Worm (Caenorhabditis elegans) whole organism, L1 larva: ENCODE results near the gene mam-5.

Source experiments
- C16A3.4 ChIP-seq: fragments of 150-350 bp; optimal IDR thresholded peaks from 2 replicates; lab custom pipeline; 2014; ENCODE audit warnings: missing biosample characterization, missing genetic modification characterization
- C34B4.2 ChIP-seq: sonication (generic microtip); optimal IDR thresholded peaks from 2 replicates; lab custom pipeline; 2017; ENCODE audit warnings: mild to moderate bottlenecking, missing genetic modification characterization, missing compliant biosample characterization
- Y116A8C.19 ChIP-seq: sonication (generic microtip); optimal IDR thresholded peaks from 2 replicates; lab custom pipeline; 2016; ENCODE audit warnings: missing compliant biosample characterization, missing genetic modification characterization, borderline replicate concordance
- alr-1 ChIP-seq: fragments of 200-800 bp; sonication (Bioruptor generic); optimal IDR thresholded peaks from 2 replicates; lab custom pipeline; 2018; ENCODE audit warnings: borderline replicate concordance, mild to moderate bottlenecking, missing genetic modification characterization, missing compliant biosample characterization
- blmp-1 ChIP-seq: fragments of 150-350 bp; optimal IDR thresholded peaks from 2 replicates; lab custom pipeline; 2014; ENCODE audit warnings: missing biosample characterization, missing genetic modification characterization
- ceh-8 ChIP-seq: fragments of 200-800 bp; sonication (Bioruptor generic); optimal IDR thresholded peaks from 2 replicates; lab custom pipeline; 2018; ENCODE audit warnings: mild to moderate bottlenecking, missing genetic modification characterization, moderate library complexity, missing compliant biosample characterization
- ceh-82 ChIP-seq, 3 experiments: fragments of 150-350 bp in 1 of 3; sonication (generic microtip) in 2 of 3; optimal IDR thresholded peaks; 2 replicates each; lab custom pipeline; 2014 to 2017; ENCODE audit warnings: missing biosample characterization in 3 of 3, missing genetic modification characterization in 3 of 3
- ces-1 ChIP-seq: fragments of 150-350 bp; optimal IDR thresholded peaks from 2 replicates; lab custom pipeline; 2014; ENCODE audit warnings: missing biosample characterization, missing genetic modification reagents, missing genetic modification characterization
- dpl-1 ChIP-seq, 3 experiments: fragments of 150-350 bp in 2 of 3; sonication (generic microtip) in 1 of 3; optimal IDR thresholded peaks; 2 replicates each; lab custom pipeline; 2014 to 2017; ENCODE audit warnings: missing biosample characterization in 3 of 3, missing genetic modification characterization in 3 of 3, missing genetic modification reagents in 3 of 3
- dsc-1 ChIP-seq: sonication (generic microtip); optimal IDR thresholded peaks from 2 replicates; lab custom pipeline; 2016; ENCODE audit warnings: mild to moderate bottlenecking, missing genetic modification characterization, missing compliant biosample characterization
- efl-1 ChIP-seq, 4 experiments: fragments of 150-350 bp; optimal IDR thresholded peaks in 3 of 4; peaks in 1 of 4; 1 replicate in 1 of 4; 2 replicates in 3 of 4; lab custom pipeline; 2014; ENCODE audit warnings: missing biosample characterization in 2 of 4, missing genetic modification characterization in 2 of 4, missing genetic modification reagents in 2 of 4
- egl-13 ChIP-seq: sonication (generic microtip); optimal IDR thresholded peaks from 2 replicates; lab custom pipeline; 2016; ENCODE audit warnings: missing genotype, missing genetic modification reagents, missing genetic modification characterization, missing compliant biosample characterization
- elt-2 ChIP-seq: sonication (generic microtip); optimal IDR thresholded peaks from 2 replicates; lab custom pipeline; 2016; ENCODE audit warnings: missing genetic modification characterization, mild to moderate bottlenecking, inconsistent platforms, missing compliant biosample characterization, missing genetic modification reagents
- elt-3 ChIP-seq, 6 experiments: fragments of 150-350 bp in 1 of 6; sonication (generic microtip); optimal IDR thresholded peaks; 2 replicates each; lab custom pipeline; 2017 to 2018; ENCODE audit warnings: missing biosample characterization in 6 of 6, missing genetic modification characterization in 6 of 6, inconsistent platforms in 1 of 6
- fkh-4 ChIP-seq: sonication (generic microtip); optimal IDR thresholded peaks from 2 replicates; lab custom pipeline; 2016; ENCODE audit warnings: missing compliant biosample characterization, missing genetic modification characterization, borderline replicate concordance
- hpl-2 ChIP-seq: fragments of 150-350 bp; optimal IDR thresholded peaks from 2 replicates; lab custom pipeline; 2014; ENCODE audit warnings: missing biosample characterization, missing genetic modification reagents, missing genetic modification characterization
- lin-14 ChIP-seq: fragments of 200-800 bp; sonication (Bioruptor generic); optimal IDR thresholded peaks from 2 replicates; lab custom pipeline; 2018; ENCODE audit warnings: mild to moderate bottlenecking, missing genetic modification characterization, moderate library complexity, missing compliant biosample characterization
- lin-15B ChIP-seq: fragments of 150-350 bp; sonication (generic microtip); optimal IDR thresholded peaks from 3 replicates; lab custom pipeline; 2014; ENCODE audit warnings: missing biosample characterization, missing genetic modification characterization
- lin-35 ChIP-seq, 2 experiments: fragments of 150-350 bp; optimal IDR thresholded peaks; 2 replicates each; lab custom pipeline; 2014; ENCODE audit warnings: missing biosample characterization in 2 of 2, missing genetic modification characterization in 2 of 2, missing genetic modification reagents in 2 of 2
- lin-39 ChIP-seq: fragments of 150-350 bp; optimal IDR thresholded peaks from 2 replicates; lab custom pipeline; 2014; ENCODE audit warnings: missing biosample characterization, missing genetic modification reagents, missing genetic modification characterization
- lsy-2 ChIP-seq, 2 experiments: fragments of 150-350 bp; optimal IDR thresholded peaks; 2 replicates each; lab custom pipeline; 2014; ENCODE audit warnings: missing biosample characterization in 2 of 2, missing genetic modification characterization in 2 of 2
- mdl-1 ChIP-seq, 2 experiments: fragments of 150-350 bp; optimal IDR thresholded peaks; 2 replicates each; lab custom pipeline; 2014 to 2017; ENCODE audit warnings: missing biosample characterization in 2 of 2, missing genetic modification characterization in 2 of 2, inconsistent platforms in 1 of 2
- nhr-12 ChIP-seq: sonication (generic microtip); optimal IDR thresholded peaks from 2 replicates; lab custom pipeline; 2017; ENCODE audit warnings: missing biosample characterization, missing genetic modification characterization
- nhr-19 ChIP-seq: fragments of 200-800 bp; sonication (Bioruptor generic); conservative IDR thresholded peaks from 2 replicates; pipeline ENCODE4 v1.3.6; 2022; ENCODE audit warnings: missing genetic modification characterization, missing compliant biosample characterization
- nhr-20 ChIP-seq: sonication (generic microtip); optimal IDR thresholded peaks from 2 replicates; lab custom pipeline; 2016; ENCODE audit warnings: mild to moderate bottlenecking, missing genetic modification characterization, missing compliant biosample characterization
- nhr-71 ChIP-seq: sonication (generic microtip); optimal IDR thresholded peaks from 2 replicates; lab custom pipeline; 2016; ENCODE audit warnings: mild to moderate bottlenecking, missing genetic modification characterization, moderate library complexity, missing compliant biosample characterization
- nhr-76 ChIP-seq: sonication (generic microtip); optimal IDR thresholded peaks from 2 replicates; lab custom pipeline; 2017; ENCODE audit warnings: missing biosample characterization, missing genetic modification characterization
- nhr-84 ChIP-seq: sonication (generic microtip); optimal IDR thresholded peaks from 2 replicates; lab custom pipeline; 2017; ENCODE audit warnings: missing biosample characterization, missing genetic modification characterization
- nhr-85 ChIP-seq: sonication (generic microtip); peaks from one replicate; lab custom pipeline; 2016; ENCODE audit warnings: missing genetic modification characterization, inconsistent platforms, missing compliant biosample characterization
- nhr-90 ChIP-seq: sonication (generic microtip); optimal IDR thresholded peaks from 2 replicates; lab custom pipeline; 2016; ENCODE audit warnings: mild to moderate bottlenecking, missing genetic modification characterization, missing compliant biosample characterization; ENCODE audit not compliant: poor library complexity
- pag-3 ChIP-seq: sonication (generic microtip); optimal IDR thresholded peaks from 2 replicates; lab custom pipeline; 2017; ENCODE audit warnings: missing genetic modification characterization, mild to moderate bottlenecking, missing compliant biosample characterization, antibody characterized with exemption, borderline replicate concordance; ENCODE audit not compliant: insufficient read depth
- rnt-1 ChIP-seq: sonication (generic microtip); optimal IDR thresholded peaks from 2 replicates; lab custom pipeline; 2016; ENCODE audit warnings: mild to moderate bottlenecking, missing genetic modification characterization, moderate library complexity, missing compliant biosample characterization
- skn-1 ChIP-seq: fragments of 150-350 bp; optimal IDR thresholded peaks from 2 replicates; lab custom pipeline; 2014; ENCODE audit warnings: missing biosample characterization, missing genetic modification characterization
- snpc-4 ChIP-seq: fragments of 150-350 bp; optimal IDR thresholded peaks from 2 replicates; lab custom pipeline; 2014; ENCODE audit warnings: missing biosample characterization, missing genetic modification characterization
- sptf-1 ChIP-seq: fragments of 150-350 bp; optimal IDR thresholded peaks from 2 replicates; lab custom pipeline; 2014; ENCODE audit warnings: missing biosample characterization, missing genetic modification characterization
- swsn-7 ChIP-seq: sonication (generic microtip); optimal IDR thresholded peaks from 2 replicates; lab custom pipeline; 2016; ENCODE audit warnings: missing genetic modification characterization, missing compliant biosample characterization
- tlp-1 ChIP-seq: fragments of 150-350 bp; optimal IDR thresholded peaks from 2 replicates; lab custom pipeline; 2014; ENCODE audit warnings: missing biosample characterization, missing genetic modification characterization
- unc-130 ChIP-seq: fragments of 150-350 bp; optimal IDR thresholded peaks from 2 replicates; lab custom pipeline; 2017; ENCODE audit warnings: missing biosample characterization, missing genetic modification characterization, inconsistent platforms
- unc-98 ChIP-seq: fragments of 200-800 bp; sonication (Bioruptor generic); IDR thresholded peaks from 2 replicates; pipeline ENCODE4 v1.3.6; 2022; ENCODE audit warnings: missing genetic modification characterization, missing compliant biosample characterization
- vab-15 ChIP-seq: sonication (generic microtip); optimal IDR thresholded peaks from 2 replicates; lab custom pipeline; 2017; ENCODE audit warnings: missing genotype, mild to moderate bottlenecking, missing genetic modification characterization, missing compliant biosample characterization
- xbp-1 ChIP-seq: sonication (generic microtip); optimal IDR thresholded peaks from 2 replicates; lab custom pipeline; 2016; ENCODE audit warnings: missing genetic modification characterization, missing compliant biosample characterization
- zip-4 ChIP-seq: fragments of 200-800 bp; sonication (Bioruptor generic); optimal IDR thresholded peaks from 2 replicates; lab custom pipeline; 2018; ENCODE audit warnings: mild to moderate bottlenecking, missing genetic modification characterization, moderate library complexity, missing compliant biosample characterization

The mam-5 gene

ce11 chrV:9926240-9926639 lies 26.3 kb upstream of the mam-5 start, which contains the start of gene C50H2.13:
C50H2.13 (plus strand) TSS chrV:9926540.
- TF ChIP-seq unc-98 (GFP tag; lab: Robert Waterston, UW) (no peak), zip-4 (GFP tag; lab: Kevin White, UChicago) (no peak), pag-3 (tag; lab: Kevin White, UChicago) (no peak), sptf-1 (tag; lab: Kevin White, UChicago) (no peak), lsy-2 (tag; optimal IDR thresholded peaks at IDR 0.05; lab: Kevin White, UChicago) (no peak), rnt-1 (tag; lab: Kevin White, UChicago) (no peak), lin-15B (no peak), tlp-1 (tag; lab: Kevin White, UChicago) (no peak), skn-1 (tag; lab: Kevin White, UChicago) (no peak), egl-13 (no peak), vab-15 (no peak), lin-14 (GFP tag; lab: Kevin White, UChicago) (no peak), nhr-76 (tag; lab: Kevin White, UChicago) (no peak), alr-1 (tag; lab: Kevin White, UChicago) (no peak), C16A3.4 (tag; lab: Kevin White, UChicago) (no peak), nhr-85 (tag; lab: Kevin White, UChicago) (no peak), ceh-8 (GFP tag; lab: Kevin White, UChicago) (no peak), ces-1 (GFP tag; lab: Kevin White, UChicago) (no peak), nhr-84 (tag; lab: Kevin White, UChicago) (no peak)
- TF ChIP-seq, all 84 proteins: peak for 0

- no peak for TF ChIP-seq efl-1 (optimal IDR thresholded peaks at IDR 0.05; lab: Kevin White, UChicago)
- TF ChIP-seq efl-1 (GFP tag; optimal IDR thresholded peaks at IDR 0.05 in 1 of 2; lab: Kevin White, UChicago), result peak in 1 of 2 experiments; percentile 34
- TF ChIP-seq hpl-2, result no peak
Observed at ce11 chrV:9927381-9927780, 25.1 kb upstream of the mam-5 start.

- no peak for TF ChIP-seq dsc-1 (tag; lab: Kevin White, UChicago)
- no peak for TF ChIP-seq C16A3.4 (tag; lab: Kevin White, UChicago)
- no peak for TF ChIP-seq Y116A8C.19
- no peak for TF ChIP-seq nhr-12 (tag; lab: Kevin White, UChicago)
- no peak for TF ChIP-seq nhr-84 (tag; lab: Kevin White, UChicago)
- TF ChIP-seq elt-2, result peak; percentile 73
- TF ChIP-seq lin-35 (GFP tag; optimal IDR thresholded peaks at IDR 0.05; lab: Kevin White, UChicago), result peak in 1 of 2 experiments; percentile 28
- no peak for TF ChIP-seq fkh-4 (tag; lab: Kevin White, UChicago)
Observed at ce11 chrV:9927954-9928353, 24.5 kb upstream of the mam-5 start.

- peak; percentile 50 for TF ChIP-seq nhr-71 (tag; lab: Kevin White, UChicago)
- TF ChIP-seq nhr-90, result peak; percentile 7
- no peak for TF ChIP-seq lin-14 (GFP tag; lab: Kevin White, UChicago)
- TF ChIP-seq nhr-20, result peak; percentile 31
- TF ChIP-seq ceh-82 (tag; optimal IDR thresholded peaks at IDR 0.05; lab: Kevin White, UChicago), result peak in 1 of 3 experiments; percentile 9
- peak; percentile 60 to 85 for TF ChIP-seq efl-1 (optimal IDR thresholded peaks at IDR 0.05; lab: Kevin White, UChicago)
- TF ChIP-seq efl-1 (GFP tag; optimal IDR thresholded peaks at IDR 0.05 in 1 of 2; lab: Kevin White, UChicago), result peak; percentile 78 to 98
- TF ChIP-seq lsy-2 (tag; optimal IDR thresholded peaks at IDR 0.05; lab: Kevin White, UChicago), result peak in 1 of 2 experiments; percentile 69
- peak; percentile 69 for TF ChIP-seq rnt-1 (tag; lab: Kevin White, UChicago)
- TF ChIP-seq sptf-1 (tag; lab: Kevin White, UChicago), result no peak
- no peak for TF ChIP-seq C34B4.2 (tag; lab: Kevin White, UChicago)
- no peak for TF ChIP-seq elt-3 (tag; optimal IDR thresholded peaks at IDR 0.05; lab: Kevin White, UChicago)
- peak; percentile 69 to 92 for TF ChIP-seq lin-35 (GFP tag; optimal IDR thresholded peaks at IDR 0.05; lab: Kevin White, UChicago)
- TF ChIP-seq C16A3.4 (tag; lab: Kevin White, UChicago), result peak; percentile 53
- no peak for TF ChIP-seq lin-39 (tag; lab: Kevin White, UChicago)
- TF ChIP-seq dpl-1 (GFP tag; optimal IDR thresholded peaks at IDR 0.05; lab: Kevin White, UChicago), result peak; percentile 72 to 87 (median 82)
- no peak for TF ChIP-seq nhr-19 (GFP tag; lab: Robert Waterston, UW)
- no peak for TF ChIP-seq ces-1 (GFP tag; lab: Kevin White, UChicago)
- peak; percentile 20 for TF ChIP-seq swsn-7
- TF ChIP-seq blmp-1 (tag; lab: Kevin White, UChicago), result peak; percentile 1
- TF ChIP-seq dsc-1 (tag; lab: Kevin White, UChicago), result peak; percentile 11
- peak; percentile 39 for TF ChIP-seq lin-15B
- peak; percentile 26 for TF ChIP-seq xbp-1 (tag; lab: Kevin White, UChicago)
- no peak for TF ChIP-seq snpc-4
- TF ChIP-seq unc-130 (tag; lab: Kevin White, UChicago), result peak; percentile 9
- TF ChIP-seq mdl-1 (tag; optimal IDR thresholded peaks at IDR 0.05; lab: Kevin White, UChicago), result peak in 1 of 2 experiments; percentile 16
- no peak for TF ChIP-seq elt-2
Observed at ce11 chrV:9930612-9931065, 21.9 kb upstream of the mam-5 start, which contains the start of the genes rmh-2 and suds-3. rmh-2 (minus strand) TSS chrV:9930775. suds-3 (plus strand) TSS chrV:9931015.
